Worm (Caenorhabditis elegans): ENCODE results near the gene hot-7.

hot-7 gene

DNA sequence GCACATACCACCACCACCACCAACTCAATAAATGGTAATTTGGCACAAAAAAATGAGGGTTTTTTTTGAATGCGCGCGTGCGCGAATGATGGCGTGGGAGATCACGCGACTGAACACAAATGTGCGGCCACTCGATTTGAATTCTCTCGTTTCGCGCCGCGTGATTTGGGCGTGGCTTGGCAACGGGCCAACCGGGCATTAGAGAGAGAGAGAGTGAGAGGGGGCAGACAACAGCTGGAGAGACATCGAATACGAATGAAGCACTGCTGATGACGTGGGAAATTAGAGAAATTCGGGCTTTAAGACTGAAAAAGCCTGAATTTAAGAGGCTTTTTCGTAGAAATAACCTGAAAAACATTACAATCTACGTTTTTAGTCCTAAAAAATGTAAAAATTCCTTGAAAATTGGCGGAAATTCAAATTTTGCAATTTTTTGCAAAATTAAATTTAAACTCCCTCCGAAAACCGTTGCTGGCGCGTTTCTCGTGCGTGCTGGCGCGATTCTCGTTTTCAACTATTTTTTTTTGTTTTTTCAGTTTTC is 40.3 kb downstream of the hot-7 start (continued):
- TF ChIP-seq jun-1 (tag; optimal IDR thresholded peaks at IDR 0.05): peak; percentile 78

DNA sequence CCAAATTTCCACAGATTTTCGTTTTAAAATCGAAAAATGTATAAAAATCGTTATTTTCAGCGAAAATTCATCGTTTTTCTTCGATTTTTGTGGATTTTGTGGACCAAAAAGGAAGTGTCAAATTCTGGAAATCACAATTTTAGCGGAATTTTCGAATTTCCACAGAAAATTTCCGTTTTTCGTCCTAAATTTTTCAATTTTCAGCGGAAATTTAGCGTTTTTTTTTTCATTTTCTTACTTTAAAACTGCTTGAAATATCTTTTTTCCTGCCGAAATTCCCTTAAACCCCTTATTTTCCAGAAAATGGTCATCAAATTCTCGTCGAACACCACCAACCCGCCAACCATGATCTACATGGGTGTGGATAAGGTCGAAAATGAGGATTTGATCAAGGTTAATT is 40.8 kb downstream of the hot-7 start, which contains the start of gene Y54G11A.2:
TSS of gene Y54G11A.2 (plus strand) at position 301 of the 400 bp plus-strand sequence.
- no peak for TF ChIP-seq elt-3 (tag; optimal IDR thresholded peaks at IDR 0.05)
- no peak for TF ChIP-seq nhr-237 (tag; optimal IDR thresholded peaks at IDR 0.05)
- TF ChIP-seq skn-1 (tag; optimal IDR thresholded peaks at IDR 0.05): no peak
- TF ChIP-seq daf-12 (tag; optimal IDR thresholded peaks at IDR 0.05): no peak
- TF ChIP-seq tbx-2 (tag; optimal IDR thresholded peaks at IDR 0.05): no peak
- TF ChIP-seq hmg-11 (tag; optimal IDR thresholded peaks at IDR 0.05): no peak

DNA sequence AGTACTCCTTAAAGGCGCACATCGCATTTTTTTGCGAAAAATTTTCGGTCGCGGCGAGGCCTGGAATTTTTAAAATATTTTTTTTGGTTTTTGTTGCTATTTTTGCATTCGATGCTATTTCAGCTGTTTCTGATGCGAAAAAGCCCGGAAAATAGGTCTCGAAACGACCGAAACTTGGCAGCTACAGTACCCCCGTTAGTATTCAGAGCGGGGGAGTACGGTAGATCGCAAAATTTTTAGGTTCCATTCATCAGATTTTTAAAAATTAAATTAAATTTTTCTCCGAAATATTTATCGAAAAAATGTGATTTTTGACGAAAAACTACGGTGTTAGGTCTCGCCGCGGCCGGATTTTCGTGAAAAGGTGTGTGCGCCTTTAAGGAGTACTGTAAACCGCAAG is 44.6 kb downstream of the hot-7 start:
- TF ChIP-seq nfya-1 (tag; optimal IDR thresholded peaks at IDR 0.05; ENCODE audit: insufficient read depth) (no peak), ceh-9 (tag; optimal IDR thresholded peaks at IDR 0.05) (no peak), egl-5 (tag; optimal IDR thresholded peaks at IDR 0.05) (no peak), ceh-82 (tag; optimal IDR thresholded peaks at IDR 0.05) (no peak), nhr-77 (tag; optimal IDR thresholded peaks at IDR 0.05) (no peak), eor-1 (tag; optimal IDR thresholded peaks at IDR 0.05) (no peak), unc-62 (GFP tag; optimal IDR thresholded peaks at IDR 0.05) (no peak), unc-39 (tag; optimal IDR thresholded peaks at IDR 0.05) (no peak), ztf-11 (tag; optimal IDR thresholded peaks at IDR 0.05) (no peak), nhr-11 (tag; optimal IDR thresholded peaks at IDR 0.05) (no peak), elt-1 (tag; optimal IDR thresholded peaks at IDR 0.05) (no peak), pha-4 (tag; optimal IDR thresholded peaks at IDR 0.05) (no peak), nhr-67 (tag; optimal IDR thresholded peaks at IDR 0.05) (no peak), nhr-28 (tag; optimal IDR thresholded peaks at IDR 0.05) (no peak), ZK546.5 (tag; optimal IDR thresholded peaks at IDR 0.05) (no peak), fkh-10 (GFP tag; optimal IDR thresholded peaks at IDR 0.05) (no peak), lin-15B (tag; optimal IDR thresholded peaks at IDR 0.05) (no peak)

DNA sequence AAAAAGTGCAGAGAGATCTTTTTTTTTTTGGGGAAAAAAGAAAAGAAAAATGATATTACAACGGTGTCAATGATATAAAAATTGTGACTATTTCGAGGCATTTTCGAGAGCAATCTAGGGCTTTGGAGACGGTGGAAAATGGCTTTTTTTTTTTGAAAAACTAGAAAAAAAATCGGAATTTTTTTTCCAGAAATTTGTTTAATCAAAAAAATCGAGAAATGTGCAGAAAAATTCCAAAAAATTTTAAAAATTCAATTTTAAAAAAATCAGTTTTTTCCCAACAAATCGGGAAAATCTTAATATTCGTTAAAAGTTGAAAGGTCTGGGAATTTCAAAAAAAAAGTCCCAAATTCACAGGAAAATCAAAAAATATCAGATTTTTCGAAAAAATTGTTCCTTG is 45.6 kb downstream of the hot-7 start, which contains the start of gene Y54G11A.19:
TSS of gene Y54G11A.19 (minus strand) at position 101 of the 400 bp plus-strand sequence.
- no peak for TF ChIP-seq nfya-1 (tag; optimal IDR thresholded peaks at IDR 0.05; ENCODE audit: insufficient read depth)
- TF ChIP-seq aly-2 (tag; optimal IDR thresholded peaks at IDR 0.05): no peak
- TF ChIP-seq unc-62 (GFP tag; optimal IDR thresholded peaks at IDR 0.05): no peak
- TF ChIP-seq elt-3 (tag; optimal IDR thresholded peaks at IDR 0.05): no peak
- no peak for TF ChIP-seq fkh-10 (GFP tag; optimal IDR thresholded peaks at IDR 0.05)
- no peak for TF ChIP-seq egl-5 (tag; optimal IDR thresholded peaks at IDR 0.05)
- no peak for TF ChIP-seq hmg-11 (tag; optimal IDR thresholded peaks at IDR 0.05)
- TF ChIP-seq snpc-4 (tag; optimal IDR thresholded peaks at IDR 0.05): no peak

DNA sequence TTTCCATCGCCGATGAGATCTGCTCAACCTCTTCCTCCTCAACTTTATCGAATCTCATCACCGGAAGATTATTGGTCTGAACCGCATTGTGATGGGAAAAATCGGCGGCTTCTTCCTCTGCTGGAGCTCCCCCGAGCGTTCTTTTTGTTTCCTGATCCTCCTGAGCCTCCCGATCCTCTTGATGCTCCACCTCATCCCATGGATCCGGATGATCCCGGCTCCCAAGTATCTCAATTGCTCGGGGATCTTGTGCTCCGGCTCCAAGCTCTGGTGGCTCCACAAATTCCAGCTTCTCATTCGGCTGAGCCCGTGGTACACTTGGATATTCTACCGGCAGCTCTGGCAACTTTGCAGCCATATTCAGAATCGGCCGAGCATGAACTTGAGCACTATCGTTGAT is 46.7 kb downstream of the hot-7 start:
- TF ChIP-seq nhr-77 (tag; optimal IDR thresholded peaks at IDR 0.05) (no peak), elt-3 (tag; optimal IDR thresholded peaks at IDR 0.05) (no peak), fos-1 (tag; optimal IDR thresholded peaks at IDR 0.05) (no peak), pqm-1 (tag; optimal IDR thresholded peaks at IDR 0.05) (no peak), nhr-11 (tag; optimal IDR thresholded peaks at IDR 0.05) (no peak), nhr-237 (tag; optimal IDR thresholded peaks at IDR 0.05) (no peak), egl-5 (tag; optimal IDR thresholded peaks at IDR 0.05) (no peak), elt-1 (tag; optimal IDR thresholded peaks at IDR 0.05) (no peak), lin-15B (tag; optimal IDR thresholded peaks at IDR 0.05) (no peak), nhr-43 (tag; optimal IDR thresholded peaks at IDR 0.05; ENCODE audit: poor library complexity, severe bottlenecking) (no peak), lin-39 (tag; optimal IDR thresholded peaks at IDR 0.05) (no peak), ZK546.5 (tag; optimal IDR thresholded peaks at IDR 0.05) (no peak), unc-62 (GFP tag; optimal IDR thresholded peaks at IDR 0.05) (no peak), zag-1 (tag; optimal IDR thresholded peaks at IDR 0.05) (no peak), mdl-1 (tag; optimal IDR thresholded peaks at IDR 0.05) (no peak), tbx-2 (tag; optimal IDR thresholded peaks at IDR 0.05) (no peak), daf-12 (tag; optimal IDR thresholded peaks at IDR 0.05) (no peak), R02D3.7 (tag; optimal IDR thresholded peaks at IDR 0.05) (no peak), nfya-1 (tag; optimal IDR thresholded peaks at IDR 0.05; ENCODE audit: insufficient read depth) (no peak)
